Worm (Caenorhabditis elegans) whole organism, midembryonic: ENCODE results near the gene Y71H2AM.6.
A peak's percentile ranks its signal among the peaks of the same experiment; 100 is the strongest.

Source experiments
- T22C8.4 ChIP-seq: fragments of 200-800 bp; sonication (Bioruptor generic); IDR thresholded peaks from 2 replicates; pipeline ENCODE4 v1.3.6; 2022; ENCODE audit warnings: missing genetic modification characterization, missing compliant biosample characterization
- cog-1 ChIP-seq: sonication (generic microtip); optimal IDR thresholded peaks from 2 replicates; lab custom pipeline; 2016; ENCODE audit warnings: missing genetic modification characterization, missing compliant biosample characterization
- flt-1 ChIP-seq: fragments of 200-800 bp; sonication (Bioruptor generic); IDR thresholded peaks from 2 replicates; pipeline ENCODE4 v1.3.6; 2022; ENCODE audit warnings: missing genetic modification characterization, missing compliant biosample characterization
- klf-2 ChIP-seq: fragments of 200-800 bp; sonication (Bioruptor generic); conservative IDR thresholded peaks from 2 replicates; pipeline ENCODE4 v1.3.6; 2022; ENCODE audit warnings: missing genetic modification reagents, missing genetic modification characterization, missing compliant biosample characterization
- med-1 ChIP-seq: sonication (generic microtip); optimal IDR thresholded peaks from 2 replicates; lab custom pipeline; 2017; ENCODE audit warnings: missing genetic modification characterization, mild to moderate bottlenecking, missing compliant biosample characterization, antibody characterized with exemption, missing genetic modification reagents; ENCODE audit not compliant: insufficient read depth
- ref-1 ChIP-seq: fragments of 200-800 bp; sonication (Bioruptor generic); conservative IDR thresholded peaks from 2 replicates; pipeline ENCODE4 v1.3.6; 2022; ENCODE audit warnings: missing genetic modification reagents, missing genetic modification characterization, missing compliant biosample characterization
- tab-1 ChIP-seq: fragments of 200-800 bp; sonication (Bioruptor generic); IDR thresholded peaks from 2 replicates; pipeline ENCODE4 v1.3.6; 2022; ENCODE audit warnings: missing genetic modification characterization, missing compliant biosample characterization
- ztf-23 ChIP-seq: fragments of 200-800 bp; sonication (Bioruptor generic); IDR thresholded peaks from 2 replicates; pipeline ENCODE4 v1.3.6; 2022; ENCODE audit warnings: missing genetic modification reagents, missing genetic modification characterization, missing compliant biosample characterization
- ztf-29 ChIP-seq: fragments of 200-800 bp; sonication (Bioruptor generic); IDR thresholded peaks from 2 replicates; pipeline ENCODE4 v1.3.6; 2022; ENCODE audit warnings: missing genetic modification reagents, missing genetic modification characterization, missing compliant biosample characterization

Y71H2AM.6 gene

DNA sequence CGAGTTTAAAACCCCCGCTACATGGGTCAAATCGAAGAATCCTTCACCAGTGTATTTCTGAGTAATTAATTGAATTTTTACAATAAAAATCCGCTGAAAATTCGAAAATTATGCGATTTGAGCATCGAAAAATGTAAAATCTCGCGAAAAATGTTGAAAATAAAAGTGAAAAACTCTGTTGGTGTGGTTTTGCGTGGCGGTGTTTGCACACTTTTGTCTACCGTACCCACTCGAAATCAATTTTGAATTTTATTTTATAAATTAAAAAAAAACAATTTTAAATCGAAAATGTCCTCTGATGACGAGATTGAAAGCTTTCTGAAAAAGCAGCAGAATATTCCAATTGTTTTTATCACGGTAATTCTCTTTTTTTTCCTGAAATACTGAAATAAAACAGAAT is at the start of gene Y71H2AM.6:
Gene Y71H2AM.6 (plus strand): TSS at position 264 of the 400 bp plus-strand sequence.
- TF ChIP-seq klf-2 (GFP tag; lab: Robert Waterston, UW) (no peak), flt-1 (GFP tag; lab: Robert Waterston, UW) (no peak), T22C8.4 (GFP tag; lab: Robert Waterston, UW) (peak; percentile 11; the same call in 1 of the 2 replicates)

DNA sequence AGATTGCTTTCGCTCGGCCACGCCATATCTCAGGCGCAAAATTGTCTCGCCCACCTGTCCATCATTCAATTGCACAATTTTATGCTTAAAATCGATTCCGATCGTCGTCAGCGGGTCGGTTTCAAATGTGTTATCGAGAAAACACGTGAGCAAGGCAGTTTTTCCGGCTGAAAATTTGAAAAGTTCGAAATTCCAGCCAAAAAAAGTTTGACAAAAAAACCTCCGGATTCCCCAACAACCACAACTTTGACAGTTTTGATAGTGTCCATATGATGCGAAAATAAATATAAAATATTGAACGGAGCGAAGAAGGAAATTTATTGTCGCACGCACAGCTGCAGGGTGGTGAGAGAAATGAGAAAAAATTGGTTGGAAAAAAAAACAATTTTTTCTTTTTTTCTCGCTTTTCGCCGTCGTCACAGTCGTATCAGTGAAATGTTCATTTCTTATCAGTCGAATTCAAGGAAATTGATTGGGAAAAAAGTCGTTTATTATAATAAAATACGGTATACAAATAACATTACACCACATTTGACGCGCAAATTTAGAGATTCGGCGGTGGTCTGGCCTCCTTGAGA is 47.2 kb upstream of the Y71H2AM.6 start, which contains the start of gene Y71H2AM.12:
Gene Y71H2AM.12 (minus strand): TSS at position 486 of the 578 bp plus-strand sequence.
- TF ChIP-seq cog-1 (tag; lab: Kevin White, UChicago) (no peak), ref-1 (GFP tag; lab: Robert Waterston, UW) (no peak), klf-2 (GFP tag; lab: Robert Waterston, UW) (no peak), ztf-23 (GFP tag; lab: Robert Waterston, UW) (no peak), T22C8.4 (GFP tag; lab: Robert Waterston, UW) (no peak), flt-1 (GFP tag; lab: Robert Waterston, UW) (no peak)

DNA sequence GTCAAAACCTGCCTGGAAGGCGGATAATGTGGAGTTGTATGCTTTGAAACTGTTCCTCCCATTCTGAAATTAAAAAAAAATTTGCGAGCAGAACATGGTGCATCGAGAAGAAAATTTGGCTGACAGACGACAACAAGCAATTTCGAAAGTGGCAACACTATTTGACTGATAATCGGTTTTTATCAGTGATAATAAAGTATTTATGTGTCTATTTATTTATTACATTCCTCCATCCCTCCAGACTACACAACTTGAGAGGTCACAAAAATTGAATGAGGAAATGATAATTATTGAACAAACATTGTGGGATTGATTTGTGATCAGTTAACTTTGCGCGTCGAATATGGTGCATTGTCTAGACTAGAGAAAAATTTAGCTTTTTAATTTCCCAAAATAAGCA is 41.4 kb upstream of the Y71H2AM.6 start, which contains the start of gene cest-25:
Gene cest-25 (minus strand): TSS at position 63 of the 400 bp plus-strand sequence.
- no peak for TF ChIP-seq flt-1 (GFP tag; lab: Robert Waterston, UW)
- no peak for TF ChIP-seq cog-1 (tag; lab: Kevin White, UChicago)
- TF ChIP-seq tab-1 (GFP tag; lab: Robert Waterston, UW) = no peak
- no peak for TF ChIP-seq ztf-23 (GFP tag; lab: Robert Waterston, UW)
- TF ChIP-seq T22C8.4 (GFP tag; lab: Robert Waterston, UW) = no peak
- TF ChIP-seq ref-1 (GFP tag; lab: Robert Waterston, UW) = no peak
- TF ChIP-seq klf-2 (GFP tag; lab: Robert Waterston, UW) = no peak
- no peak for TF ChIP-seq ztf-29
- TF ChIP-seq med-1 (GFP tag; lab: Kevin White, UChicago) = no peak

DNA sequence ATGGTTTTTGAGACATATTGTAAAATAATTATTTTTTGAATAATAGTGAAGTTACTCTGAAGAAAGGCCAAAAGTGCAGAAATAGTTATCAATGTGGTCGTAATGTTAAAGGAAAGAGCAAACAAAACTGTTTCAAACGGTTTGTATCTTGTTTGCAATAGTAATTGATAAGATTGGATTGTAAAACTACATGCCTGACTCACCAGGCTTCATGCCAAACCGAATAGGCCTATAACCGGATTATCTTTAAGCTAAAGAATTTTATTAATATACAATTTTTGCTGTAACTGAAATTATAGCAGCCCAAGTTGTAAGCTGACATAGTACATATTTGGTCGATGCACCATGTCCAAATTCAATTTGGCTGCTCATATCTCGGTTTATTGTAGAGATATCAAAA is 34.3 kb upstream of the Y71H2AM.6 start, which contains the start of gene Y71H2AM.14:
Gene Y71H2AM.14 (minus strand): TSS at position 101 of the 400 bp plus-strand sequence.
- TF ChIP-seq cog-1 (tag; lab: Kevin White, UChicago) (no peak), tab-1 (GFP tag; lab: Robert Waterston, UW) (no peak), ztf-23 (GFP tag; lab: Robert Waterston, UW) (no peak), T22C8.4 (GFP tag; lab: Robert Waterston, UW) (no peak), flt-1 (GFP tag; lab: Robert Waterston, UW) (no peak), med-1 (GFP tag; lab: Kevin White, UChicago) (no peak), ztf-29 (no peak), klf-2 (GFP tag; lab: Robert Waterston, UW) (no peak), ref-1 (GFP tag; lab: Robert Waterston, UW) (no peak)

DNA sequence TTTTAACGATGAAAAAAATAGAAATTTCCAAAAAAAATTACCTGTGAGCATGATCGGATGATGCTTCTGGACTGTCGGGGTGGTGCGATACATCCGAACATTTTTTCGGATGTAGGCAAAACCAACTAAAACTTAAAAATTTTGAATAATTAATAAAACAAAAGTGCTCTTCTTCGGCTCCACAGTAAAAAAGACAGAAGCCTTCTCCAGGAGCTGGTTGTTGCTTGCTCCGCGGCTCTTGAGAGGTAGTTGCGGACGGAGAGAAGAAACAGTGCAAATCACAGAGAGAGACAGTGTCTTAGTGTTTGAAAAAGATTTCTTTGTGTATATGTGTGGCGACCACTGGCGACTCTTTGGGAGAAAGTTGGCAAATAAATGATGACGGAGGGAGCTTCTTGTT is 24.6 kb upstream of the Y71H2AM.6 start, which contains the start of gene gldi-9:
Gene gldi-9 (minus strand): TSS at position 101 of the 400 bp plus-strand sequence.
- TF ChIP-seq flt-1 (GFP tag; lab: Robert Waterston, UW) = 0 out of 2 replicates have a peak, but pooled peaks have one; percentile 35
- no peak for TF ChIP-seq klf-2 (GFP tag; lab: Robert Waterston, UW)

DNA sequence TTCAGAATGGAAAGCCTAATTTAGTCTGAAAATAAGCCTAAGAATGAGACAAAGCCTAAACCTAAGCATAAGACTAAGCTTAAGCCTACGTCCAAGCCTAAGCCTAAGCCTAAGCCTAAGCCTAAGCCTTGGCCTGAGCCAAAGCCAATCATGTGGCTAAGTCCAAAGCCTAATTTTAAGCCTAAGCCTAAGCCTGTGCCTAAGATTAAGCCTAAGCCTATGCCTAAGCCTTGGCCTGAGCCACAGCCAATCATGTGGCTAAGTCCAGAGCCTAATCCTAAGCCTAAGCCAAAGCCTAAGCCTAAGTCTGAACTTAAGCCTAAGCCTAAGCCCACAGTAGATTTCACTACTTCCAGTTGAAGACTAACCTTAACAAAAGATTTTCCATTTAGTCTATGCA is 23.4 kb upstream of the Y71H2AM.6 start:
- no peak for TF ChIP-seq cog-1 (tag; lab: Kevin White, UChicago)

DNA sequence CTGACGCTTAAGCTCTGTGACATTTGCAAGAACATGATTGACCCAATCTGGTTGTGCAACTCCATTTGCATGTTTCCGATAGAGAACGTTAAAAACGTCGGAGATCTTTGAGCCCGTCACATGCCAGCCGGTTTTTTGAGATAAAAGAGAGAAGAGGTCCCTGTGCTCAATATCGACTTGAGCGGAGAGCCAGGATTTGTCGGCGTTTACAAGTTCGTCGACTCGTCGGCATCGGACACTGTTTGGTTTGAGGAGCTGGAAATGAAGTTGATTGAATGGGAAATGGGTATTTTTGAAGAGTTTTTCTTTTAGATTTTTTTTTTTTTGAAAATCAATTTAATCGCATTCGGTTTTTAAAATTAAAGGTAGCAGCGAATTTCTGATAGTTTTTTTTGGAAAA is 22.8 kb upstream of the Y71H2AM.6 start:
- no peak for TF ChIP-seq flt-1 (GFP tag; lab: Robert Waterston, UW)
- TF ChIP-seq tab-1 (GFP tag; lab: Robert Waterston, UW) = no peak
- no peak for TF ChIP-seq ref-1 (GFP tag; lab: Robert Waterston, UW)
- no peak for TF ChIP-seq klf-2 (GFP tag; lab: Robert Waterston, UW)
- TF ChIP-seq T22C8.4 (GFP tag; lab: Robert Waterston, UW) = no peak
- no peak for TF ChIP-seq ztf-29
- TF ChIP-seq cog-1 (tag; lab: Kevin White, UChicago) = no peak
- no peak for TF ChIP-seq med-1 (GFP tag; lab: Kevin White, UChicago)
- no peak for TF ChIP-seq ztf-23 (GFP tag; lab: Robert Waterston, UW)

DNA sequence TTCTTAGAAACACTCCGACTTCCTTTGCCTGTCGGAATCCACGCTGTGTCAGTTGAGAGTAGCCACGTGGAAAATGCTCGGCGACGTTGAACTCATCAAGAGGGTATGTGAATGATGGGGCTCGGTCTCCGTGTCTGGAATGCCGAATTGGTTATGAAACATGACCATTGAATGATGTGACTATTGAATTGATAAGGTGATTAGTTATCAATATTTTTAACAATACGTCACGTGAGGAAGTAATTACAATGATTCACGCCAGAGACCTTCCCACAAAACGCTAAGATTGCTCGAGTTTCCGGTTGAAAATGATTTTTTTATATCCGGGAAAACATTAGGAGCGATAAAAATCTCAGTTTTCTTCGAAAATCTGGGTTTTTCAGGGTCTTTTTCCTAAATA is 21.5 kb upstream of the Y71H2AM.6 start:
- TF ChIP-seq T22C8.4 (GFP tag; lab: Robert Waterston, UW) (no peak), flt-1 (GFP tag; lab: Robert Waterston, UW) (no peak), cog-1 (tag; lab: Kevin White, UChicago) (no peak), ztf-23 (GFP tag; lab: Robert Waterston, UW) (no peak), klf-2 (GFP tag; lab: Robert Waterston, UW) (no peak), tab-1 (GFP tag; lab: Robert Waterston, UW) (no peak), med-1 (GFP tag; lab: Kevin White, UChicago) (no peak), ztf-29 (no peak), ref-1 (GFP tag; lab: Robert Waterston, UW) (no peak)

DNA sequence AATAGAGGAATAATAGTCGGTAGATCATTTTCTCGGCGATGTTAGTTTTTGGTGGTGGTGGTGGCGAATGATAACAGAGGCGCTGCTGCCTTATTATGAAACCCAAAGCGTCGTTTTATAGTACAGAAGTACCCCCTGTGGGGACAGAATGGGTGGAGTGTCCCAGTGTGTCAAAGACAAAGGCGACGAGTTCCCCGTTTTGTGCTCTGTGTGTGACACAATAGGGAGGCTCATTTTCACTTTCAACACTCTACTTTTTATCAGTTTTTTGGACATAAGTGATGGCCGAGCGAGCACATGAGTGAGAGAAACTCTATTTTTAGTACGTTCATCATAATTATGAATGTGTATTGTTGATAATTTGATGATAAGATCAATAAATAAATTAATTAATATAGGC is 20.1 kb upstream of the Y71H2AM.6 start, which contains the start of gene pho-9:
Gene pho-9 (minus strand): TSS at position 91 of the 400 bp plus-strand sequence.
- TF ChIP-seq flt-1 (GFP tag; lab: Robert Waterston, UW) (no peak), med-1 (GFP tag; lab: Kevin White, UChicago) (no peak)

DNA sequence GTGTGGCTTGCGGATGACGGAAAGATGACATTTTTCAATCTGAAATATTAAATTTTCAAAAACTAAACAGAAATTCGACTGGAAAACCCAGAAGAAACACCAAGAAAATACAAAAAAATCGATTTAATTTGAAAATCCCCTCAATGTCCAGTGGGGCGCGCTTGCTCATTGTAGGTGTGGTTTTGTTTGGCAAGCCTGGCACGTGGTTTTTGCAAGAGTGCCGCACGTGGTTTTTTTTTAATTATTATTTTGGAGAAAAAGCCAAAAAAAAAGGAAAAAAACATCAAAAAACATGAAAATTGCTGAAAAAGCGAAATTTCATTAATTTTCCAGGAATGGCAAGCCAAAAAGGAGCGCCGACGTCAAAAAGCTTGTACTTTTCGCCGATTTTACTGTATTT is 12.2 kb upstream of the Y71H2AM.6 start, which contains the start of gene swsn-3:
Gene swsn-3 (minus strand): TSS at position 45 of the 400 bp plus-strand sequence.
- peak; percentile 86; the same call in 1 of the 2 replicates for TF ChIP-seq tab-1 (GFP tag; lab: Robert Waterston, UW)
- TF ChIP-seq ztf-29 = peak; percentile 89
- peak; percentile 73 for TF ChIP-seq klf-2 (GFP tag; lab: Robert Waterston, UW)
- peak; percentile 93 for TF ChIP-seq med-1 (GFP tag; lab: Kevin White, UChicago)
- peak; percentile 90 for TF ChIP-seq ztf-23 (GFP tag; lab: Robert Waterston, UW)
- peak; percentile 71 for TF ChIP-seq ref-1 (GFP tag; lab: Robert Waterston, UW)
- TF ChIP-seq cog-1 (tag; lab: Kevin White, UChicago) = peak; percentile 90
- TF ChIP-seq flt-1 (GFP tag; lab: Robert Waterston, UW) = peak; percentile 87
- TF ChIP-seq T22C8.4 (GFP tag; lab: Robert Waterston, UW) = peak; percentile 90
